Fruit fly (Drosophila melanogaster) whole organism, prepupa: ENCODE results near the gene PolI.

Experiments
- CG1621 ChIP-seq: fragments of 200-800 bp; sonication (Bioruptor generic); optimal IDR thresholded peaks from 3 replicates; lab custom pipeline; 2018; ENCODE audit warnings: missing biosample characterization, mild to moderate bottlenecking, missing genetic modification characterization
- Eip93F ChIP-seq: fragments of 200-800 bp; sonication (Bioruptor generic); optimal IDR thresholded peaks from 2 replicates; lab custom pipeline; 2016; ENCODE audit warnings: missing biosample characterization, mild to moderate bottlenecking, missing genetic modification characterization
- Gug ChIP-seq: fragments of 200-800 bp; sonication (Bioruptor generic); IDR thresholded peaks from 2 replicates; pipeline ENCODE4 v1.3.6; 2022; ENCODE audit warnings: missing biosample characterization, missing genetic modification characterization
- fd59A ChIP-seq: fragments of 200-800 bp; sonication (Bioruptor generic); optimal IDR thresholded peaks from 2 replicates; lab custom pipeline; 2017; ENCODE audit warnings: missing biosample characterization, mild to moderate bottlenecking, missing genetic modification characterization, missing genetic modification reagents
- vri ChIP-seq: fragments of 200-800 bp; sonication (Bioruptor generic); optimal IDR thresholded peaks from 3 replicates; lab custom pipeline; 2016; ENCODE audit warnings: missing biosample characterization, mild to moderate bottlenecking, missing genetic modification characterization

dm6 chr3R:8195049-8195448 lies 38.3 kb upstream of the PolI start:
- TF ChIP-seq fd59A (GFP tag; lab: Kevin White, UChicago) (no peak), Gug (GFP tag; lab: Robert Waterston, UW) (no peak), vri (GFP tag; lab: Kevin White, UChicago) (no peak), CG1621 (no peak), Eip93F (GFP tag; lab: Kevin White, UChicago) (no peak)
